Fruit fly (Drosophila melanogaster) whole organism, embryonic: ENCODE data around the gene CG46467.

Experiments used
- Bgb ChIP-seq: fragments of 200-800 bp; sonication (Bioruptor generic); IDR thresholded peaks from 2 replicates; pipeline ENCODE4 v1.3.6; 2022; ENCODE audit warnings: missing biosample characterization, missing genetic modification characterization; ENCODE audit not compliant: partially characterized antibody
- CG10274 ChIP-seq: fragments of 200-800 bp; sonication (Bioruptor generic); optimal IDR thresholded peaks from 3 replicates; lab custom pipeline; 2017; ENCODE audit warnings: missing biosample characterization, mild to moderate bottlenecking, missing genetic modification characterization
- CG10654 ChIP-seq: fragments of 200-800 bp; sonication (Bioruptor generic); optimal IDR thresholded peaks from 2 replicates; lab custom pipeline; 2016; ENCODE audit warnings: missing biosample characterization, missing genetic modification characterization
- CG12071 ChIP-seq: fragments of 200-800 bp; sonication (Bioruptor generic); optimal IDR thresholded peaks from 3 replicates; lab custom pipeline; 2018; ENCODE audit warnings: missing biosample characterization, mild to moderate bottlenecking, missing genetic modification characterization
- CG12299 ChIP-seq: fragments of 200-800 bp; sonication (Bioruptor generic); optimal IDR thresholded peaks from 2 replicates; lab custom pipeline; 2018; ENCODE audit warnings: missing biosample characterization, mild to moderate bottlenecking, missing genetic modification characterization
- CG1602 ChIP-seq: fragments of 200-800 bp; sonication (Bioruptor generic); optimal IDR thresholded peaks from 3 replicates; lab custom pipeline; 2016; ENCODE audit warnings: missing biosample characterization, missing genetic modification characterization
- CG17186 ChIP-seq: fragments of 200-800 bp; sonication (Bioruptor generic); optimal IDR thresholded peaks from 3 replicates; lab custom pipeline; 2017; ENCODE audit warnings: missing biosample characterization, missing genetic modification reagents, missing genetic modification characterization
- CG17802 ChIP-seq: fragments of 200-800 bp; sonication (Bioruptor generic); optimal IDR thresholded peaks from 2 replicates; lab custom pipeline; 2018; ENCODE audit warnings: missing biosample characterization, mild to moderate bottlenecking, missing genetic modification characterization, moderate library complexity
- CG18011 ChIP-seq: fragments of 200-800 bp; sonication (Bioruptor generic); optimal IDR thresholded peaks from 2 replicates; lab custom pipeline; 2017; ENCODE audit warnings: missing biosample characterization, missing genetic modification characterization, mild to moderate bottlenecking, moderate library complexity, missing genotype
- CG2678 ChIP-seq: fragments of 200-800 bp; sonication (Bioruptor generic); optimal IDR thresholded peaks from 3 replicates; lab custom pipeline; 2019; ENCODE audit warnings: missing biosample characterization, mild to moderate bottlenecking, missing genetic modification characterization, moderate library complexity
- CG4282 ChIP-seq: fragments of 200-800 bp; sonication (Bioruptor generic); optimal IDR thresholded peaks from 2 replicates; lab custom pipeline; 2016; ENCODE audit warnings: missing biosample characterization, missing genetic modification characterization
- CG4360 ChIP-seq: fragments of 200-800 bp; sonication (Bioruptor generic); IDR thresholded peaks from 2 replicates; pipeline ENCODE4 v1.3.6; 2022; ENCODE audit warnings: missing biosample characterization, missing genetic modification characterization
- CG4820 ChIP-seq: fragments of 200-800 bp; sonication (Bioruptor generic); optimal IDR thresholded peaks from 3 replicates; lab custom pipeline; 2016; ENCODE audit warnings: missing biosample characterization, missing genetic modification characterization
- CG7928 ChIP-seq: fragments of 200-800 bp; sonication (Bioruptor generic); optimal IDR thresholded peaks from 2 replicates; lab custom pipeline; 2017; ENCODE audit warnings: missing biosample characterization, mild to moderate bottlenecking, missing genetic modification characterization
- CG8478 ChIP-seq: fragments of >200 bp; optimal IDR thresholded peaks from 2 replicates; lab custom pipeline; 2018
- Chrac-16 ChIP-seq: fragments of 200-800 bp; sonication (Bioruptor generic); optimal IDR thresholded peaks from 3 replicates; lab custom pipeline; 2016; ENCODE audit warnings: missing biosample characterization, missing genetic modification characterization
- Dad ChIP-seq: fragments of 200-800 bp; sonication (Bioruptor generic); optimal IDR thresholded peaks from 3 replicates; lab custom pipeline; 2016; ENCODE audit warnings: missing biosample characterization, missing genetic modification characterization
- Dek ChIP-seq: fragments of 200-800 bp; sonication (Bioruptor generic); optimal IDR thresholded peaks from 3 replicates; lab custom pipeline; 2019; ENCODE audit warnings: missing biosample characterization, mild to moderate bottlenecking, missing genetic modification characterization, moderate library complexity
- Dref ChIP-seq: fragments of 200-800 bp; sonication (Bioruptor generic); IDR thresholded peaks from 2 replicates; pipeline ENCODE4 v1.3.6; 2022; ENCODE audit warnings: missing biosample characterization, missing genetic modification characterization
- Elba2 ChIP-seq: fragments of 200-800 bp; sonication (Bioruptor generic); optimal IDR thresholded peaks from 3 replicates; lab custom pipeline; 2016; ENCODE audit warnings: missing biosample characterization, missing genetic modification characterization
- Fer2 ChIP-seq: fragments of 200-800 bp; sonication (Bioruptor generic); optimal IDR thresholded peaks from 2 replicates; lab custom pipeline; 2018; ENCODE audit warnings: missing biosample characterization, mild to moderate bottlenecking, missing genetic modification characterization, moderate library complexity
- GATAe ChIP-seq: fragments of 200-800 bp; sonication (Bioruptor generic); conservative IDR thresholded peaks from 2 replicates; pipeline ENCODE4 v1.3.6; 2022; ENCODE audit warnings: missing biosample characterization, missing genetic modification characterization
- HLH3B ChIP-seq: fragments of 200-800 bp; sonication (Bioruptor generic); IDR thresholded peaks from 2 replicates; pipeline ENCODE4 v1.3.6; 2022; ENCODE audit warnings: missing biosample characterization, missing genetic modification characterization
- Lpt ChIP-seq: fragments of >200 bp; optimal IDR thresholded peaks from 2 replicates; lab custom pipeline; 2018; ENCODE audit warnings: missing biosample characterization, missing genetic modification characterization
- Mrtf ChIP-seq: fragments of 200-800 bp; sonication (Bioruptor generic); IDR thresholded peaks from 3 replicates; pipeline ENCODE4 v1.3.6; 2022; ENCODE audit warnings: missing biosample characterization, missing genetic modification characterization
- NC2α ChIP-seq: fragments of 200-800 bp; sonication (Bioruptor generic); optimal IDR thresholded peaks from 2 replicates; lab custom pipeline; 2016; ENCODE audit warnings: missing biosample characterization, missing genetic modification characterization
- Nf-YC ChIP-seq: fragments of 200-800 bp; optimal IDR thresholded peaks from 3 replicates; lab custom pipeline; 2019; ENCODE audit warnings: missing biosample characterization, mild to moderate bottlenecking, missing genetic modification characterization, moderate library complexity
- Pdp1 ChIP-seq, 2 experiments: fragments of 200-800 bp; sonication (Bioruptor generic); optimal IDR thresholded peaks; 3 replicates each; lab custom pipeline; 2016; ENCODE audit warnings: missing biosample characterization in 2 of 2, missing genetic modification characterization in 2 of 2, mild to moderate bottlenecking in 1 of 2, moderate library complexity in 1 of 2
- Ptx1 ChIP-seq: fragments of 200-800 bp; sonication (Bioruptor generic); IDR thresholded peaks from 2 replicates; pipeline ENCODE4 v1.3.6; 2022; ENCODE audit warnings: missing biosample characterization, missing genetic modification characterization
- Xrp1 ChIP-seq: fragments of 200-800 bp; sonication (Bioruptor generic); IDR thresholded peaks from 2 replicates; pipeline ENCODE4 v1.3.6; 2022; ENCODE audit warnings: missing biosample characterization, missing genetic modification characterization
- YL-1 ChIP-seq: fragments of 200-800 bp; sonication (Bioruptor generic); optimal IDR thresholded peaks from 3 replicates; lab custom pipeline; 2017; ENCODE audit warnings: missing biosample characterization, mild to moderate bottlenecking, missing genetic modification characterization
- ato ChIP-seq: fragments of 200-800 bp; sonication (Bioruptor generic); IDR thresholded peaks from 2 replicates; pipeline ENCODE4 v1.3.6; 2022; ENCODE audit warnings: missing biosample characterization, missing genetic modification characterization; ENCODE audit not compliant: partially characterized antibody
- bcd ChIP-seq: fragments of 200-800 bp; sonication (Bioruptor generic); optimal IDR thresholded peaks from 2 replicates; lab custom pipeline; 2017; ENCODE audit warnings: missing biosample characterization, mild to moderate bottlenecking, missing genetic modification characterization
- bsh ChIP-seq, 2 experiments: fragments of 200-800 bp; sonication (Bioruptor generic); optimal IDR thresholded peaks; 2 replicates each; lab custom pipeline; 2017 to 2018; ENCODE audit warnings: mild to moderate bottlenecking in 2 of 2, missing biosample characterization in 2 of 2, missing genetic modification characterization in 2 of 2, moderate library complexity in 1 of 2
- da ChIP-seq: fragments of 200-800 bp; sonication (Bioruptor generic); optimal IDR thresholded peaks from 2 replicates; lab custom pipeline; 2016; ENCODE audit warnings: missing biosample characterization, missing genetic modification characterization
- en ChIP-seq: fragments of 200-800 bp; sonication (Bioruptor generic); optimal IDR thresholded peaks from 2 replicates; lab custom pipeline; 2016; ENCODE audit warnings: missing biosample characterization, missing genetic modification characterization
- eyg ChIP-seq: fragments of 200-800 bp; sonication (Bioruptor generic); optimal IDR thresholded peaks from 3 replicates; lab custom pipeline; 2016; ENCODE audit warnings: missing biosample characterization, missing genetic modification characterization
- fd3F ChIP-seq: fragments of 200-800 bp; sonication (Bioruptor generic); optimal IDR thresholded peaks from 2 replicates; lab custom pipeline; 2018; ENCODE audit warnings: missing biosample characterization, mild to moderate bottlenecking, missing genetic modification characterization, moderate library complexity
- ham ChIP-seq: fragments of 200-800 bp; sonication (Bioruptor generic); IDR thresholded peaks from 2 replicates; pipeline ENCODE4 v1.3.6; 2022; ENCODE audit warnings: missing biosample characterization, missing genetic modification characterization
- mam ChIP-seq: fragments of 200-800 bp; sonication (Bioruptor generic); optimal IDR thresholded peaks from 3 replicates; lab custom pipeline; 2016; ENCODE audit warnings: missing biosample characterization, missing genetic modification characterization
- mirr ChIP-seq: fragments of 200-800 bp; sonication (Bioruptor generic); optimal IDR thresholded peaks from 3 replicates; lab custom pipeline; 2018; ENCODE audit warnings: missing biosample characterization, mild to moderate bottlenecking, missing genetic modification characterization
- mld ChIP-seq: fragments of 200-800 bp; sonication (Bioruptor generic); IDR thresholded peaks from 3 replicates; pipeline ENCODE4 v1.3.6; 2022; ENCODE audit warnings: missing biosample characterization, missing genetic modification characterization; ENCODE audit not compliant: partially characterized antibody
- nerfin-1 ChIP-seq: fragments of 200-800 bp; sonication (Bioruptor generic); optimal IDR thresholded peaks from 3 replicates; lab custom pipeline; 2019; ENCODE audit warnings: missing biosample characterization, mild to moderate bottlenecking, missing genetic modification characterization, moderate library complexity
- pan ChIP-seq, 4 experiments: fragments of >200 bp in 3 of 4; fragments of 200-800 bp in 1 of 4; sonication (Bioruptor generic) in 1 of 4; optimal IDR thresholded peaks in 3 of 4; IDR thresholded peaks in 1 of 4; 2 replicates each; pipeline versions ENCODE4 v1.3.6 to Lab custom; 2017 to 2022; ENCODE audit warnings: missing biosample characterization in 2 of 4, missing genetic modification characterization in 2 of 4, mixed read lengths in 1 of 4
- repo ChIP-seq: fragments of 200-800 bp; sonication (Bioruptor generic); optimal IDR thresholded peaks from 2 replicates; lab custom pipeline; 2016; ENCODE audit warnings: missing biosample characterization, missing genetic modification characterization
- slbo ChIP-seq: fragments of 200-800 bp; sonication (Bioruptor generic); IDR thresholded peaks from 2 replicates; pipeline ENCODE4 v1.3.6; 2022; ENCODE audit warnings: missing biosample characterization, missing genetic modification characterization
- so ChIP-seq: fragments of 200-800 bp; sonication (Bioruptor generic); IDR thresholded peaks from 3 replicates; pipeline ENCODE4 v1.3.6; 2022; ENCODE audit warnings: missing biosample characterization, missing genetic modification characterization
- usp ChIP-seq: fragments of >200 bp; optimal IDR thresholded peaks from 2 replicates; lab custom pipeline; 2017; ENCODE audit warnings: missing biosample characterization, missing genetic modification characterization
- wdn ChIP-seq: fragments of 200-800 bp; sonication (Bioruptor generic); IDR thresholded peaks from 2 replicates; pipeline ENCODE4 v1.3.6; 2022; ENCODE audit warnings: missing biosample characterization, missing genetic modification characterization

Gene CG46467

dm6 chr3R:9932240-9933012, 57.9 kb downstream of the CG46467 start (continued):
- TF ChIP-seq mam (GFP tag; lab: Kevin White, UChicago) (no peak), CG10274 (GFP tag; lab: Kevin White, UChicago) (no peak), Ptx1 (GFP tag; lab: Robert Waterston, UW) (peak; percentile 44), mirr (peak; percentile 98), Dref (GFP tag; lab: Robert Waterston, UW) (peak; percentile 28; the same call in 1 of the 2 replicates), mld (GFP tag; lab: Robert Waterston, UW) (no peak), Elba2 (no peak), CG17802 (no peak), Dek (peak; percentile 26), Chrac-16 (GFP tag; lab: Kevin White, UChicago) (no peak), en (GFP tag; lab: Kevin White, UChicago) (no peak), Lpt (GFP tag; lab: Kevin White, UChicago) (no peak), CG8478 (lab: Kevin White, UChicago) (no peak), Pdp1 (GFP tag; optimal IDR thresholded peaks at IDR 0.05; lab: Kevin White, UChicago) (peak in 1 of 2 experiments; percentile 68), Nf-YC (tag; lab: Kevin White, UChicago) (peak; percentile 69), repo (GFP tag; lab: Kevin White, UChicago) (no peak), Mrtf (no peak), YL-1 (GFP tag; lab: Kevin White, UChicago) (no peak), slbo (peak; percentile 26), so (GFP tag; lab: Robert Waterston, UW) (peak; percentile 52; the same call in 1 of the 3 replicates), CG12071 (GFP tag; lab: Kevin White, UChicago) (no peak), wdn (GFP tag; lab: Robert Waterston, UW) (0 out of 2 replicates have a peak, but pooled peaks have one; percentile 4), CG17186 (GFP tag; lab: Kevin White, UChicago) (no peak), CG4360 (GFP tag; lab: Robert Waterston, UW) (no peak), da (GFP tag; lab: Kevin White, UChicago) (no peak), Bgb (GFP tag; lab: Robert Waterston, UW) (peak; percentile 41; the same call in 1 of the 2 replicates), Xrp1 (GFP tag; lab: Robert Waterston, UW) (no peak), NC2α (no peak), CG7928 (GFP tag; lab: Kevin White, UChicago) (no peak), eyg (GFP tag; lab: Kevin White, UChicago) (no peak), CG10654 (no peak), CG12299 (peak; percentile 17), CG2678 (peak; percentile 37), CG1602 (GFP tag; lab: Kevin White, UChicago) (no peak), Fer2 (tag; lab: Kevin White, UChicago) (peak; percentile 22), CG18011 (GFP tag; lab: Kevin White, UChicago) (no peak), usp (GFP tag; lab: Kevin White, UChicago) (no peak), bsh (GFP tag; optimal IDR thresholded peaks at IDR 0.05; lab: Kevin White, UChicago) (no peak), Dad (no peak), GATAe (peak; percentile 92), ham (GFP tag; lab: Robert Waterston, UW) (no peak; the same call in 1 of the 2 replicates), pan (optimal IDR thresholded peaks at IDR 0.05; lab: Kevin White, UChicago) (no peak), pan (GFP tag; optimal IDR thresholded peaks at IDR 0.05 in 1 of 2, IDR thresholded peaks at IDR 0.05 in 1 of 2) (peak in 1 of 2 experiments; percentile 25), nerfin-1 (tag; lab: Kevin White, UChicago) (no peak), bcd (GFP tag; lab: Kevin White, UChicago) (peak; percentile 21), HLH3B (GFP tag; lab: Robert Waterston, UW) (no peak), CG4820 (GFP tag; lab: Kevin White, UChicago) (no peak), fd3F (no peak), CG4282 (GFP tag; lab: Kevin White, UChicago) (no peak), ato (GFP tag; lab: Robert Waterston, UW) (no peak)
